Worm (Caenorhabditis elegans): ENCODE results near the gene D1025.1.

The D1025.1 gene

DNA sequence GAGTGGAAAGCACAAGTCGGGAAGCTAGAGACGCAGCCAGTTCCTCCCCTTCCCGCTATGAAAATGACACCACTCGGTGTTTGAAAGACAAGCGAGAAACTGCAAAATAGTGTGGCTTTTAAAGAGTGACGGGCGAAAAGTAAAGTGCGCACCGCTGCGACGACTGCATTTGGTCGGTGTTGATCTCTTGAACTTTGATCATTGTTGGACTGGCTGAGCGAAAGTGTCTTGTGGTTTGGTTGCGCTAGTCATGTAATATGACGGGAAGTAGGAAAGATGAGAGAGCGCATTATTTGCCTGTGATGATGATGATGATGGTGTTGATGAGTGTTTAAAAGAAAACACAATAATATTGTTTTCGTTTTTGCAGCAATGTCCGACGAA lies 39.7 kb downstream of the D1025.1 start (continued):
- peak; percentile 58; the same call in 1 of the 2 replicates for TF ChIP-seq arid-1 (GFP tag; conservative IDR thresholded peaks at IDR 0.05)
- peak; percentile 78; the same call in 1 of the 2 replicates for TF ChIP-seq saeg-2 (GFP tag; IDR thresholded peaks at IDR 0.05)
- peak; percentile 36 for TF ChIP-seq zfp-2 (tag; optimal IDR thresholded peaks at IDR 0.05)
- TF ChIP-seq F26F4.8 (GFP tag; conservative IDR thresholded peaks at IDR 0.05): no peak
- TF ChIP-seq zfp-3 (GFP tag; conservative IDR thresholded peaks at IDR 0.05): 0 out of 2 replicates have a peak, but pooled peaks have one; percentile 39
- TF ChIP-seq mxl-2 (GFP tag; conservative IDR thresholded peaks at IDR 0.05): no peak
- TF ChIP-seq lsy-2 (tag; optimal IDR thresholded peaks at IDR 0.05): peak; percentile 75 to 79
- peak; percentile 98 for TF ChIP-seq dve-1 (tag; optimal IDR thresholded peaks at IDR 0.05; ENCODE audit: insufficient read depth)
- TF ChIP-seq nhr-28 (tag; optimal IDR thresholded peaks at IDR 0.05): peak; percentile 98
- TF ChIP-seq T26A8.4 (GFP tag; IDR thresholded peaks at IDR 0.05): peak; percentile 56; the same call in 1 of the 2 replicates
- no peak for TF ChIP-seq ztf-11 (tag; optimal IDR thresholded peaks at IDR 0.05)
- TF ChIP-seq daf-19 (GFP tag; conservative IDR thresholded peaks at IDR 0.05): no peak
- no peak for TF ChIP-seq F44E2.7 (GFP tag; IDR thresholded peaks at IDR 0.05)
- TF ChIP-seq pha-4 (GFP tag; IDR thresholded peaks at IDR 0.05): peak; percentile 94
- peak; percentile 58 for TF ChIP-seq pha-4 (tag; optimal IDR thresholded peaks at IDR 0.05)
- peak; percentile 95 for TF ChIP-seq nhr-48 (tag; optimal IDR thresholded peaks at IDR 0.05)
- no peak for TF ChIP-seq daf-12 (tag; optimal IDR thresholded peaks at IDR 0.05)
- TF ChIP-seq egl-43 (GFP tag; IDR thresholded peaks at IDR 0.05): peak; percentile 64
- peak; percentile 90 for TF ChIP-seq ctbp-1 (GFP tag; IDR thresholded peaks at IDR 0.05)
- peak; percentile 72 for TF ChIP-seq hmg-1.1 (GFP tag; IDR thresholded peaks at IDR 0.05)
- no peak for TF ChIP-seq spr-3 (GFP tag; optimal IDR thresholded peaks at IDR 0.05)
- TF ChIP-seq lin-29 (GFP tag; IDR thresholded peaks at IDR 0.05): no peak
- TF ChIP-seq mes-2 (tag; optimal IDR thresholded peaks at IDR 0.05; ENCODE audit: poor library complexity, severe bottlenecking): peak; percentile 65
- TF ChIP-seq cey-2 (tag; optimal IDR thresholded peaks at IDR 0.05; ENCODE audit: borderline replicate concordance, insufficient read depth): peak; percentile 54
- peak; percentile 49; the same call in 1 of the 2 replicates for TF ChIP-seq set-16 (GFP tag; IDR thresholded peaks at IDR 0.05)
- peak; percentile 76 for TF ChIP-seq T20F7.1 (GFP tag; optimal IDR thresholded peaks at IDR 0.05)
- peak; percentile 65 for TF ChIP-seq ztf-7 (tag; optimal IDR thresholded peaks at IDR 0.05)
- TF ChIP-seq fkh-10 (GFP tag; optimal IDR thresholded peaks at IDR 0.05): peak; percentile 14
- TF ChIP-seq dmd-9 (GFP tag; IDR thresholded peaks at IDR 0.05): peak; percentile 43; the same call in 1 of the 2 replicates
- peak; percentile 61 for TF ChIP-seq dpl-1 (GFP tag; optimal IDR thresholded peaks at IDR 0.05)
- TF ChIP-seq ceh-62 (tag; optimal IDR thresholded peaks at IDR 0.05): no peak
- TF ChIP-seq egl-27 (tag; optimal IDR thresholded peaks at IDR 0.05): peak; percentile 25
- TF ChIP-seq gei-8 (GFP tag; optimal IDR thresholded peaks at IDR 0.05): peak; percentile 89
- no peak for TF ChIP-seq lir-3 (tag; optimal IDR thresholded peaks at IDR 0.05)
- peak; percentile 96 for TF ChIP-seq hlh-30 (tag; optimal IDR thresholded peaks at IDR 0.05; ENCODE audit: insufficient read depth)
- TF ChIP-seq zag-1 (tag; optimal IDR thresholded peaks at IDR 0.05): no peak
- 0 out of 2 replicates have a peak, but pooled peaks have one; percentile 48 for TF ChIP-seq php-3 (GFP tag; IDR thresholded peaks at IDR 0.05)
- no peak for TF ChIP-seq ceh-82 (tag; optimal IDR thresholded peaks at IDR 0.05)
- no peak for TF ChIP-seq skn-1 (tag; optimal IDR thresholded peaks at IDR 0.05)
- TF ChIP-seq nhr-237 (tag; optimal IDR thresholded peaks at IDR 0.05): peak; percentile 72
- no peak for TF ChIP-seq F10B5.3 (tag; optimal IDR thresholded peaks at IDR 0.05)
- TF ChIP-seq lin-13 (GFP tag; optimal IDR thresholded peaks at IDR 0.05): peak; percentile 59
- peak; percentile 20; the same call in 1 of the 2 replicates for TF ChIP-seq nhr-42 (GFP tag; IDR thresholded peaks at IDR 0.05)
- peak; percentile 82 for TF ChIP-seq rbr-2 (tag; optimal IDR thresholded peaks at IDR 0.05)
- no peak for TF ChIP-seq sdz-12 (GFP tag; optimal IDR thresholded peaks at IDR 0.05)
- TF ChIP-seq ceh-44 (GFP tag; IDR thresholded peaks at IDR 0.05): no peak
- TF ChIP-seq snpc-4 (tag; optimal IDR thresholded peaks at IDR 0.05): no peak
- peak; percentile 99 for TF ChIP-seq aha-1 (tag)
- TF ChIP-seq mdt-29 (GFP tag; IDR thresholded peaks at IDR 0.05): no peak
- TF ChIP-seq spr-1 (tag; optimal IDR thresholded peaks at IDR 0.05): peak; percentile 63
- peak; percentile 47 for TF ChIP-seq madf-9 (GFP tag; conservative IDR thresholded peaks at IDR 0.05)

Data from whole organism, L4 larva.